Fruit fly (Drosophila melanogaster) S2 (cell line): ENCODE data around the gene vig.

Source experiments
- CG8478 ChIP-seq: fragments of >200 bp; optimal IDR thresholded peaks from 2 replicates; lab custom pipeline; 2018
- CTCF ChIP-seq, 2 experiments: fragments of >200 bp; optimal IDR thresholded peaks; 2 replicates each; lab custom pipeline; 2018

The vig gene

dm6 chr2L:15070216-15070615, at the start of gene vig:
TSS of gene vig (minus strand) at chr2L:15070316.
- TF ChIP-seq CTCF (optimal IDR thresholded peaks at IDR 0.05; lab: Kevin White, UChicago) (no peak), CG8478 (no peak)

dm6 chr2L:15118507-15118906, 48.4 kb upstream of the vig start:
- TF ChIP-seq CTCF (optimal IDR thresholded peaks at IDR 0.05; lab: Kevin White, UChicago) (no peak), CG8478 (no peak)

dm6 chr2L:15117995-15118394, 47.9 kb upstream of the vig start:
- TF ChIP-seq CTCF (optimal IDR thresholded peaks at IDR 0.05; lab: Kevin White, UChicago) = no peak
- TF ChIP-seq CG8478 = no peak

- TF ChIP-seq CTCF (optimal IDR thresholded peaks at IDR 0.05; lab: Kevin White, UChicago) (peak; percentile 94 to 96), CG8478 (no peak)
These were observed 43.3 kb upstream of the vig start, which contains the start of gene stc for dm6 chr2L:15113234-15113916. TSS of gene stc (plus strand) at chr2L:15113480.

dm6 chr2L:15111276-15111675, 41.2 kb upstream of the vig start:
- no peak for TF ChIP-seq CTCF (optimal IDR thresholded peaks at IDR 0.05; lab: Kevin White, UChicago)
- TF ChIP-seq CG8478 = no peak

- no peak for TF ChIP-seq CG8478
- no peak for TF ChIP-seq CTCF (optimal IDR thresholded peaks at IDR 0.05; lab: Kevin White, UChicago)
These were observed 39.0 kb upstream of the vig start, which contains the start of gene CG15269 for dm6 chr2L:15109145-15109544. TSS of gene CG15269 (plus strand) at chr2L:15109405.

dm6 chr2L:15107238-15107637, 37.1 kb upstream of the vig start:
- no peak for TF ChIP-seq CG8478
- TF ChIP-seq CTCF (optimal IDR thresholded peaks at IDR 0.05; lab: Kevin White, UChicago) = no peak

dm6 chr2L:15106100-15106499, 36.0 kb upstream of the vig start:
- TF ChIP-seq CG8478 = no peak
- no peak for TF ChIP-seq CTCF (optimal IDR thresholded peaks at IDR 0.05; lab: Kevin White, UChicago)

- no peak for TF ChIP-seq CTCF (optimal IDR thresholded peaks at IDR 0.05; lab: Kevin White, UChicago)
- TF ChIP-seq CG8478 = no peak
These were observed 4.3 kb upstream of the vig start, which contains the start of gene wwk for dm6 chr2L:15074465-15074864. TSS of gene wwk (plus strand) at chr2L:15074776.

dm6 chr2L:15067832-15068231, 2.3 kb downstream of the vig start:
- TF ChIP-seq CG8478 (no peak), CTCF (optimal IDR thresholded peaks at IDR 0.05; lab: Kevin White, UChicago) (peak in 1 of 2 experiments; percentile 23)

dm6 chr2L:15066141-15066540, 4.0 kb downstream of the vig start:
- no peak for TF ChIP-seq CTCF (optimal IDR thresholded peaks at IDR 0.05; lab: Kevin White, UChicago)
- no peak for TF ChIP-seq CG8478

- TF ChIP-seq CTCF (optimal IDR thresholded peaks at IDR 0.05; lab: Kevin White, UChicago) (no peak), CG8478 (no peak)
These were observed 4.5 kb downstream of the vig start for dm6 chr2L:15065663-15066062.

dm6 chr2L:15062095-15062494, 8.0 kb downstream of the vig start:
- no peak for TF ChIP-seq CTCF (optimal IDR thresholded peaks at IDR 0.05; lab: Kevin White, UChicago)
- no peak for TF ChIP-seq CG8478

dm6 chr2L:15061368-15061767, 8.7 kb downstream of the vig start, which contains the start of the genes solo and vas:
TSS of gene solo (plus strand) at chr2L:15061656.
TSS of gene vas (plus strand) at chr2L:15061656.
- TF ChIP-seq CG8478 (no peak), CTCF (optimal IDR thresholded peaks at IDR 0.05; lab: Kevin White, UChicago) (no peak)

dm6 chr2L:15060580-15061005, 9.5 kb downstream of the vig start, which contains the start of gene TfIIS:
TSS of gene TfIIS (minus strand) at chr2L:15060757.
- peak; percentile 83 to 84 for TF ChIP-seq CTCF (optimal IDR thresholded peaks at IDR 0.05; lab: Kevin White, UChicago)
- no peak for TF ChIP-seq CG8478

- no peak for TF ChIP-seq CG8478
- TF ChIP-seq CTCF (optimal IDR thresholded peaks at IDR 0.05; lab: Kevin White, UChicago) = no peak
These were observed 11.1 kb downstream of the vig start for dm6 chr2L:15059000-15059399.

dm6 chr2L:15058118-15058402, 12.1 kb downstream of the vig start, which contains the start of gene CG33679:
TSS of gene CG33679 (plus strand) at chr2L:15058303.
- no peak for TF ChIP-seq CTCF (optimal IDR thresholded peaks at IDR 0.05; lab: Kevin White, UChicago)
- no peak for TF ChIP-seq CG8478
